Worm (Caenorhabditis elegans): ENCODE data around the gene ZK1248.5.
A peak's percentile ranks its signal among the peaks of the same experiment; 100 is the strongest.

The ZK1248.5 gene

ce11 chrII:5810230-5810629 lies at the start of gene ZK1248.5, which contains the start of gene msp-64:
TSS of gene ZK1248.5 (plus strand) at chrII:5810514.
TSS of gene msp-64 (minus strand) at chrII:5810330.
- TF ChIP-seq C16A3.4 (tag; optimal IDR thresholded peaks at IDR 0.05) (no peak), pax-3 (tag; optimal IDR thresholded peaks at IDR 0.05) (no peak), nhr-237 (tag; optimal IDR thresholded peaks at IDR 0.05) (no peak), hlh-4 (tag; optimal IDR thresholded peaks at IDR 0.05) (no peak), skn-1 (tag; optimal IDR thresholded peaks at IDR 0.05) (no peak), rnt-1 (tag; optimal IDR thresholded peaks at IDR 0.05) (no peak), dsc-1 (tag; optimal IDR thresholded peaks at IDR 0.05) (no peak)

ce11 chrII:5765318-5765717 lies 45.0 kb upstream of the ZK1248.5 start, which contains the start of gene ifb-1:
TSS of gene ifb-1 (plus strand) at chrII:5765618.
- TF ChIP-seq isw-1 (GFP tag; IDR thresholded peaks at IDR 0.05) (no peak), snu-23 (GFP tag; optimal IDR thresholded peaks at IDR 0.05) (no peak), swsn-7 (tag; optimal IDR thresholded peaks at IDR 0.05) (no peak)

ce11 chrII:5768274-5768820 lies 42.0 kb upstream of the ZK1248.5 start:
- no peak for TF ChIP-seq hpl-2 (GFP tag; optimal IDR thresholded peaks at IDR 0.05)
- TF ChIP-seq tbx-2 (tag; optimal IDR thresholded peaks at IDR 0.05) = no peak
- no peak for TF ChIP-seq irx-1 (tag; optimal IDR thresholded peaks at IDR 0.05)
- no peak for TF ChIP-seq tlp-1 (tag; optimal IDR thresholded peaks at IDR 0.05)
- no peak for TF ChIP-seq ceh-8 (GFP tag; optimal IDR thresholded peaks at IDR 0.05)
- no peak for TF ChIP-seq fkh-10 (GFP tag; optimal IDR thresholded peaks at IDR 0.05)
- no peak for TF ChIP-seq mef-2 (tag; optimal IDR thresholded peaks at IDR 0.05)
- TF ChIP-seq sox-4 (tag; optimal IDR thresholded peaks at IDR 0.05) = no peak
- TF ChIP-seq nhr-12 (tag; optimal IDR thresholded peaks at IDR 0.05) = no peak
- TF ChIP-seq lin-39 (tag; optimal IDR thresholded peaks at IDR 0.05) = peak; percentile 41
- no peak for TF ChIP-seq nhr-77 (tag; optimal IDR thresholded peaks at IDR 0.05)
- TF ChIP-seq pag-3 (tag; optimal IDR thresholded peaks at IDR 0.05; ENCODE audit: borderline replicate concordance, insufficient read depth) = no peak
- TF ChIP-seq skn-1 (tag; optimal IDR thresholded peaks at IDR 0.05) = no peak
- peak in 2 of 6 experiments; percentile 19 to 59 for TF ChIP-seq elt-3 (tag; optimal IDR thresholded peaks at IDR 0.05)
- no peak for TF ChIP-seq nhr-47 (tag; optimal IDR thresholded peaks at IDR 0.05)
- peak; percentile 88 for TF ChIP-seq nhr-85 (tag)
- no peak for TF ChIP-seq pqm-1 (tag; optimal IDR thresholded peaks at IDR 0.05)
- TF ChIP-seq aly-2 (tag; optimal IDR thresholded peaks at IDR 0.05) = no peak
- TF ChIP-seq pax-3 (tag; optimal IDR thresholded peaks at IDR 0.05) = no peak
- no peak for TF ChIP-seq lin-35 (GFP tag; optimal IDR thresholded peaks at IDR 0.05)
- TF ChIP-seq alr-1 (tag; optimal IDR thresholded peaks at IDR 0.05; ENCODE audit: borderline replicate concordance) = no peak
- TF ChIP-seq zip-4 (GFP tag; optimal IDR thresholded peaks at IDR 0.05) = no peak
- no peak for TF ChIP-seq egl-27 (tag; optimal IDR thresholded peaks at IDR 0.05)
- peak; percentile 12 for TF ChIP-seq rnt-1 (tag; optimal IDR thresholded peaks at IDR 0.05)
- no peak for TF ChIP-seq ceh-82 (tag; optimal IDR thresholded peaks at IDR 0.05)
- no peak for TF ChIP-seq unc-86 (tag; optimal IDR thresholded peaks at IDR 0.05)
- TF ChIP-seq egl-13 (tag; optimal IDR thresholded peaks at IDR 0.05) = no peak
- no peak for TF ChIP-seq F16B12.6 (tag; optimal IDR thresholded peaks at IDR 0.05)
- TF ChIP-seq nhr-90 (tag; optimal IDR thresholded peaks at IDR 0.05; ENCODE audit: poor library complexity) = no peak
- TF ChIP-seq nhr-71 (tag; optimal IDR thresholded peaks at IDR 0.05) = peak; percentile 3
- no peak for TF ChIP-seq Y116A8C.19 (tag; optimal IDR thresholded peaks at IDR 0.05; ENCODE audit: borderline replicate concordance)
- no peak for TF ChIP-seq nhr-84 (tag; optimal IDR thresholded peaks at IDR 0.05)
- TF ChIP-seq unc-62 (GFP tag; optimal IDR thresholded peaks at IDR 0.05) = no peak
- no peak for TF ChIP-seq unc-130 (tag; optimal IDR thresholded peaks at IDR 0.05)
- no peak for TF ChIP-seq sup-37 (GFP tag; optimal IDR thresholded peaks at IDR 0.05)
- no peak for TF ChIP-seq grh-1 (GFP tag; IDR thresholded peaks at IDR 0.05)
- no peak for TF ChIP-seq fkh-8 (tag; optimal IDR thresholded peaks at IDR 0.05)
- TF ChIP-seq ceh-88 (GFP tag; IDR thresholded peaks at IDR 0.05) = no peak
- no peak for TF ChIP-seq nhr-76 (tag; optimal IDR thresholded peaks at IDR 0.05)
- TF ChIP-seq nhr-11 (tag; optimal IDR thresholded peaks at IDR 0.05) = no peak
- peak; percentile 36 for TF ChIP-seq snu-23 (GFP tag; optimal IDR thresholded peaks at IDR 0.05)
- TF ChIP-seq unc-98 (GFP tag; IDR thresholded peaks at IDR 0.05) = no peak
- no peak for TF ChIP-seq snpc-4 (tag; optimal IDR thresholded peaks at IDR 0.05)
